Fruit fly (Drosophila melanogaster) whole organism, embryonic: ENCODE results near the gene CG32163.
A peak's percentile ranks its signal among the peaks of the same experiment; 100 is the strongest.

Experiments used
- Adf1 ChIP-seq: fragments of 200-800 bp; sonication (Bioruptor generic); IDR thresholded peaks from 2 replicates; pipeline ENCODE4 v1.3.6; 2022; ENCODE audit warnings: missing biosample characterization, missing genetic modification characterization
- Bteb2 ChIP-seq: fragments of 200-800 bp; sonication (Bioruptor generic); optimal IDR thresholded peaks from 2 replicates; lab custom pipeline; 2016; ENCODE audit warnings: missing biosample characterization, missing genetic modification characterization
- CG10366 ChIP-seq: fragments of 200-800 bp; sonication (Bioruptor generic); IDR thresholded peaks from 2 replicates; pipeline ENCODE4 v1.3.6; 2022; ENCODE audit warnings: missing biosample characterization, missing genetic modification characterization
- CG12071 ChIP-seq: fragments of 200-800 bp; sonication (Bioruptor generic); optimal IDR thresholded peaks from 3 replicates; lab custom pipeline; 2018; ENCODE audit warnings: missing biosample characterization, mild to moderate bottlenecking, missing genetic modification characterization
- CG13894 ChIP-seq: fragments of 200-800 bp; sonication (Bioruptor generic); optimal IDR thresholded peaks from 3 replicates; lab custom pipeline; 2018; ENCODE audit warnings: missing biosample characterization, mild to moderate bottlenecking, missing genetic modification characterization, moderate library complexity
- CG14710 ChIP-seq: fragments of 200-800 bp; sonication (Bioruptor generic); optimal IDR thresholded peaks from 3 replicates; lab custom pipeline; 2019; ENCODE audit warnings: missing biosample characterization, mild to moderate bottlenecking, missing genetic modification characterization, moderate library complexity
- CG17359 ChIP-seq: fragments of 200-800 bp; sonication (Bioruptor generic); optimal IDR thresholded peaks from 3 replicates; lab custom pipeline; 2018; ENCODE audit warnings: missing biosample characterization, mild to moderate bottlenecking, missing genetic modification characterization, moderate library complexity
- CG17385 ChIP-seq: fragments of 200-800 bp; sonication (Bioruptor generic); optimal IDR thresholded peaks from 3 replicates; lab custom pipeline; 2018; ENCODE audit warnings: missing biosample characterization, mild to moderate bottlenecking, missing genetic modification characterization
- CG17612 ChIP-seq: fragments of 200-800 bp; sonication (Bioruptor generic); IDR thresholded peaks from 2 replicates; pipeline ENCODE4 v1.3.6; 2022; ENCODE audit warnings: missing biosample characterization, missing genetic modification characterization
- CG17802 ChIP-seq: fragments of 200-800 bp; sonication (Bioruptor generic); optimal IDR thresholded peaks from 2 replicates; lab custom pipeline; 2018; ENCODE audit warnings: missing biosample characterization, mild to moderate bottlenecking, missing genetic modification characterization, moderate library complexity
- CG18262 ChIP-seq: fragments of 200-800 bp; optimal IDR thresholded peaks from 3 replicates; lab custom pipeline; 2019; ENCODE audit warnings: missing biosample characterization, mild to moderate bottlenecking, missing genetic modification characterization, moderate library complexity
- CG4328 ChIP-seq: fragments of 200-800 bp; sonication (Bioruptor generic); optimal IDR thresholded peaks from 3 replicates; lab custom pipeline; 2017; ENCODE audit warnings: missing biosample characterization, missing genetic modification reagents, missing genetic modification characterization
- CG6689 ChIP-seq: fragments of 200-800 bp; sonication (Bioruptor generic); IDR thresholded peaks from 2 replicates; pipeline ENCODE4 v1.3.6; 2022; ENCODE audit warnings: missing biosample characterization, missing genetic modification characterization
- CG7271 ChIP-seq: fragments of 200-800 bp; sonication (Bioruptor generic); optimal IDR thresholded peaks from 2 replicates; lab custom pipeline; 2018; ENCODE audit warnings: missing biosample characterization, mild to moderate bottlenecking, missing genetic modification characterization, moderate library complexity
- CG7963 ChIP-seq: fragments of 200-800 bp; sonication (Bioruptor generic); IDR thresholded peaks from 3 replicates; pipeline ENCODE4 v1.3.6; 2022; ENCODE audit warnings: missing biosample characterization, missing genetic modification characterization; ENCODE audit not compliant: partially characterized antibody
- D19A ChIP-seq: fragments of 200-800 bp; optimal IDR thresholded peaks from 3 replicates; lab custom pipeline; 2019; ENCODE audit warnings: missing biosample characterization, mild to moderate bottlenecking, missing genetic modification characterization, moderate library complexity
- Dll ChIP-seq: fragments of 200-800 bp; sonication (Bioruptor generic); IDR thresholded peaks from 4 replicates; pipeline ENCODE4 v1.3.6; 2022; ENCODE audit warnings: missing biosample characterization, missing genetic modification characterization; ENCODE audit not compliant: partially characterized antibody
- Drgx ChIP-seq: fragments of 200-800 bp; sonication (Bioruptor generic); IDR thresholded peaks from 2 replicates; pipeline ENCODE4 v1.3.6; 2022; ENCODE audit warnings: missing biosample characterization, missing genetic modification characterization
- E2f2 ChIP-seq: fragments of 200-800 bp; sonication (Bioruptor generic); IDR thresholded peaks from 2 replicates; pipeline ENCODE4 v1.3.6; 2022; ENCODE audit warnings: missing biosample characterization, missing genetic modification characterization
- GATAe ChIP-seq: fragments of 200-800 bp; sonication (Bioruptor generic); conservative IDR thresholded peaks from 2 replicates; pipeline ENCODE4 v1.3.6; 2022; ENCODE audit warnings: missing biosample characterization, missing genetic modification characterization
- Gug ChIP-seq: fragments of 200-800 bp; sonication (Bioruptor generic); IDR thresholded peaks from 4 replicates; pipeline ENCODE4 v1.3.6; 2022; ENCODE audit warnings: missing biosample characterization, missing genetic modification characterization
- HLH4C ChIP-seq: fragments of 200-800 bp; sonication (Bioruptor generic); IDR thresholded peaks from 3 replicates; pipeline ENCODE4 v1.3.6; 2022; ENCODE audit warnings: missing biosample characterization, missing genetic modification characterization; ENCODE audit not compliant: partially characterized antibody
- HLH54F ChIP-seq: fragments of 200-800 bp; sonication (Bioruptor generic); optimal IDR thresholded peaks from 3 replicates; lab custom pipeline; 2016; ENCODE audit warnings: missing biosample characterization, missing genetic modification characterization
- HmgD ChIP-seq: fragments of 200-800 bp; sonication (Bioruptor generic); optimal IDR thresholded peaks from 3 replicates; lab custom pipeline; 2016; ENCODE audit warnings: missing biosample characterization, missing genetic modification characterization
- Hmx ChIP-seq: fragments of 200-800 bp; sonication (Bioruptor generic); optimal IDR thresholded peaks from 2 replicates; lab custom pipeline; 2016; ENCODE audit warnings: missing biosample characterization, missing genetic modification characterization
- Lpt ChIP-seq: fragments of >200 bp; optimal IDR thresholded peaks from 2 replicates; lab custom pipeline; 2018; ENCODE audit warnings: missing biosample characterization, missing genetic modification characterization
- MTF-1 ChIP-seq: fragments of 200-800 bp; sonication (Bioruptor generic); optimal IDR thresholded peaks from 2 replicates; lab custom pipeline; 2018; ENCODE audit warnings: missing biosample characterization, mild to moderate bottlenecking, missing genetic modification characterization, borderline replicate concordance
- Rx ChIP-seq: fragments of 200-800 bp; sonication (Bioruptor generic); IDR thresholded peaks from 2 replicates; pipeline ENCODE4 v1.3.6; 2022; ENCODE audit warnings: missing biosample characterization, missing genetic modification characterization
- Sox102F ChIP-seq: fragments of 200-800 bp; sonication (Bioruptor generic); optimal IDR thresholded peaks from 2 replicates; lab custom pipeline; 2018; ENCODE audit warnings: missing biosample characterization, mild to moderate bottlenecking, missing genetic modification characterization, moderate library complexity
- Sry-β ChIP-seq: fragments of 200-800 bp; sonication (Bioruptor generic); optimal IDR thresholded peaks from 2 replicates; lab custom pipeline; 2018; ENCODE audit warnings: missing biosample characterization, mild to moderate bottlenecking, missing genetic modification characterization, moderate library complexity
- TFAM ChIP-seq: fragments of 200-800 bp; sonication (Bioruptor generic); optimal IDR thresholded peaks from 2 replicates; lab custom pipeline; 2017; ENCODE audit warnings: missing biosample characterization, missing genetic modification characterization, inconsistent platforms
- ara ChIP-seq: fragments of 200-800 bp; sonication (Bioruptor generic); IDR thresholded peaks from 2 replicates; pipeline ENCODE4 v1.3.6; 2022; ENCODE audit warnings: missing biosample characterization, missing genetic modification characterization
- br ChIP-seq: fragments of >200 bp; optimal IDR thresholded peaks from 2 replicates; lab custom pipeline; 2017
- btn ChIP-seq: fragments of 200-800 bp; sonication (Bioruptor generic); optimal IDR thresholded peaks from 2 replicates; lab custom pipeline; 2016; ENCODE audit warnings: missing biosample characterization, missing genetic modification characterization
- cato ChIP-seq: fragments of 200-800 bp; sonication (Bioruptor generic); optimal IDR thresholded peaks from 2 replicates; lab custom pipeline; 2016; ENCODE audit warnings: missing biosample characterization, missing genetic modification characterization, borderline replicate concordance
- ci ChIP-seq: fragments of 200-800 bp; sonication (Bioruptor generic); IDR thresholded peaks from 3 replicates; pipeline ENCODE4 v1.3.6; 2022; ENCODE audit warnings: missing biosample characterization, missing genetic modification characterization
- danr ChIP-seq: fragments of 200-800 bp; sonication (Bioruptor generic); IDR thresholded peaks from 2 replicates; pipeline ENCODE4 v1.3.6; 2022; ENCODE audit warnings: missing biosample characterization, missing genetic modification characterization
- dpn ChIP-seq, 2 experiments: fragments of 200-800 bp; sonication (Bioruptor generic); optimal IDR thresholded peaks; 3 replicates each; lab custom pipeline; 2016; ENCODE audit warnings: missing biosample characterization in 2 of 2, missing genetic modification characterization in 2 of 2
- gsb-n ChIP-seq: fragments of 200-800 bp; sonication (Bioruptor generic); optimal IDR thresholded peaks from 3 replicates; lab custom pipeline; 2018; ENCODE audit warnings: missing biosample characterization, mild to moderate bottlenecking, missing genetic modification characterization
- ham ChIP-seq: fragments of 200-800 bp; sonication (Bioruptor generic); IDR thresholded peaks from 2 replicates; pipeline ENCODE4 v1.3.6; 2022; ENCODE audit warnings: missing biosample characterization, missing genetic modification characterization
- hb ChIP-seq: fragments of 200-800 bp; sonication (Bioruptor generic); IDR thresholded peaks from 3 replicates; pipeline ENCODE4 v1.3.6; 2022; ENCODE audit warnings: missing biosample characterization, missing genetic modification characterization; ENCODE audit not compliant: partially characterized antibody
- knrl ChIP-seq: fragments of 200-800 bp; sonication (Bioruptor generic); IDR thresholded peaks from 3 replicates; pipeline ENCODE4 v1.3.6; 2022; ENCODE audit warnings: missing biosample characterization, missing genetic modification characterization; ENCODE audit not compliant: partially characterized antibody
- lbe ChIP-seq: fragments of 200-800 bp; sonication (Bioruptor generic); optimal IDR thresholded peaks from 2 replicates; lab custom pipeline; 2016; ENCODE audit warnings: missing biosample characterization, mild to moderate bottlenecking, missing genetic modification characterization
- pan ChIP-seq, 4 experiments: fragments of >200 bp in 3 of 4; fragments of 200-800 bp in 1 of 4; sonication (Bioruptor generic) in 1 of 4; optimal IDR thresholded peaks in 3 of 4; IDR thresholded peaks in 1 of 4; 2 replicates each; pipeline versions ENCODE4 v1.3.6 to Lab custom; 2017 to 2022; ENCODE audit warnings: missing biosample characterization in 2 of 4, missing genetic modification characterization in 2 of 4, mixed read lengths in 1 of 4
- ranshi ChIP-seq: fragments of 200-800 bp; sonication (Bioruptor generic); IDR thresholded peaks from 2 replicates; pipeline ENCODE4 v1.3.6; 2022; ENCODE audit warnings: missing biosample characterization, missing genetic modification characterization
- scrt ChIP-seq: fragments of 200-800 bp; sonication (Bioruptor generic); optimal IDR thresholded peaks from 2 replicates; lab custom pipeline; 2018; ENCODE audit warnings: missing biosample characterization, mild to moderate bottlenecking, missing genetic modification characterization, moderate library complexity
- ssp ChIP-seq: fragments of 200-800 bp; sonication (Bioruptor generic); IDR thresholded peaks from 2 replicates; pipeline ENCODE4 v1.3.6; 2022; ENCODE audit warnings: missing biosample characterization, missing genetic modification characterization
- sug ChIP-seq: fragments of 200-800 bp; optimal IDR thresholded peaks from 2 replicates; lab custom pipeline; 2019; ENCODE audit warnings: missing biosample characterization, mild to moderate bottlenecking, missing genetic modification characterization, moderate library complexity
- trem ChIP-seq: fragments of 200-800 bp; optimal IDR thresholded peaks from 3 replicates; lab custom pipeline; 2019; ENCODE audit warnings: missing biosample characterization, mild to moderate bottlenecking, missing genetic modification characterization, moderate library complexity
- z ChIP-seq: fragments of 200-800 bp; sonication (Bioruptor generic); IDR thresholded peaks from 3 replicates; pipeline ENCODE4 v1.3.6; 2022; ENCODE audit warnings: missing biosample characterization, missing genetic modification characterization

The CG32163 gene

dm6 chr3L:16582678-16583315 is 4.2 kb upstream of the CG32163 start, which contains the start of gene Rpn12 (continued):
- TF ChIP-seq HLH4C (GFP tag; lab: Robert Waterston, UW) (peak; percentile 89), MTF-1 (GFP tag; lab: Kevin White, UChicago) (no peak), CG13894 (tag; lab: Kevin White, UChicago) (peak; percentile 66), ham (no peak), Gug (GFP tag; lab: Robert Waterston, UW) (no peak), Sox102F (GFP tag; lab: Kevin White, UChicago) (no peak), CG10366 (no peak), z (GFP tag; lab: Robert Waterston, UW) (no peak), Hmx (GFP tag; lab: Kevin White, UChicago) (no peak), Adf1 (GFP tag; lab: Robert Waterston, UW) (no peak), btn (GFP tag; lab: Kevin White, UChicago) (no peak), CG17802 (tag; lab: Kevin White, UChicago) (no peak), scrt (no peak), knrl (GFP tag; lab: Robert Waterston, UW) (peak; percentile 75; the same call in 2 of the 3 replicates), CG12071 (no peak), GATAe (GFP tag; lab: Robert Waterston, UW) (no peak), CG7271 (tag; lab: Kevin White, UChicago) (no peak), ssp (GFP tag; lab: Robert Waterston, UW) (no peak), TFAM (no peak), CG6689 (GFP tag; lab: Robert Waterston, UW) (0 out of 2 replicates have a peak, but pooled peaks have one; percentile 16), HLH54F (GFP tag; lab: Kevin White, UChicago) (peak; percentile 15), hb (GFP tag; lab: Robert Waterston, UW) (peak; percentile 81), CG4328 (GFP tag; lab: Kevin White, UChicago) (no peak), D19A (peak; percentile 15), CG18262 (tag; lab: Kevin White, UChicago) (peak; percentile 43), CG17359 (tag; lab: Kevin White, UChicago) (peak; percentile 14), pan (optimal IDR thresholded peaks at IDR 0.05; lab: Kevin White, UChicago) (no peak), pan (GFP tag; optimal IDR thresholded peaks at IDR 0.05 in 1 of 2, IDR thresholded peaks at IDR 0.05 in 1 of 2) (peak in 1 of 2 experiments; percentile 50), CG7963 (peak; percentile 74; the same call in 2 of the 3 replicates), danr (no peak), br (lab: Kevin White, UChicago) (no peak), Drgx (GFP tag; lab: Robert Waterston, UW) (no peak), lbe (GFP tag; lab: Kevin White, UChicago) (peak; percentile 27), ci (GFP tag; lab: Robert Waterston, UW) (no peak), sug (peak; percentile 38), E2f2 (GFP tag; lab: Robert Waterston, UW) (peak; percentile 40; the same call in 1 of the 2 replicates), CG14710 (tag; lab: Kevin White, UChicago) (peak; percentile 38), ranshi (GFP tag; lab: Robert Waterston, UW) (no peak), HmgD (GFP tag; lab: Kevin White, UChicago) (no peak), Dll (peak; percentile 88), cato (no peak), CG17612 (GFP tag; lab: Robert Waterston, UW) (no peak), Sry-β (GFP tag; lab: Kevin White, UChicago) (no peak), trem (tag; lab: Kevin White, UChicago) (peak; percentile 64), gsb-n (tag; lab: Kevin White, UChicago) (no peak), CG17385 (GFP tag; lab: Kevin White, UChicago) (no peak), Lpt (GFP tag; lab: Kevin White, UChicago) (no peak), dpn (GFP tag; optimal IDR thresholded peaks at IDR 0.05; lab: Kevin White, UChicago) (peak; percentile 15 to 31), ara (GFP tag; lab: Robert Waterston, UW) (no peak), Rx (GFP tag; lab: Robert Waterston, UW) (no peak), Bteb2 (GFP tag; lab: Kevin White, UChicago) (peak; percentile 65)
